Worm (Caenorhabditis elegans) whole organism, early embryonic: ENCODE measurements around the gene acy-1.

ENCODE experiments used
- ama-1 ChIP-seq: fragments of 150-350 bp; optimal IDR thresholded peaks from 2 replicates; lab custom pipeline; 2014
- ceh-36 ChIP-seq: sonication (generic microtip); optimal IDR thresholded peaks from 2 replicates; lab custom pipeline; 2016; ENCODE audit warnings: missing genetic modification characterization, inconsistent platforms, missing compliant biosample characterization
- ets-7 ChIP-seq: sonication (generic microtip); optimal IDR thresholded peaks from 2 replicates; lab custom pipeline; 2016; ENCODE audit warnings: missing genotype, missing genetic modification characterization, missing compliant biosample characterization
- sea-1 ChIP-seq: fragments of 200-800 bp; sonication (Bioruptor generic); conservative IDR thresholded peaks from 2 replicates; pipeline ENCODE4 v1.3.6; 2022; ENCODE audit warnings: missing genetic modification characterization, missing compliant biosample characterization
- tbx-37 ChIP-seq: fragments of 200-800 bp; sonication (Bioruptor generic); conservative IDR thresholded peaks from 2 replicates; pipeline ENCODE4 v1.3.6; 2022; ENCODE audit warnings: missing genetic modification reagents, missing genetic modification characterization, missing compliant biosample characterization

ce11 chrIII:4735443-4735842 is 13.5 kb downstream of the acy-1 start, which contains the start of gene F17C8.7:
- no peak for TF ChIP-seq ets-7 (tag; lab: Kevin White, UChicago)
- no peak for TF ChIP-seq ama-1
- TF ChIP-seq sea-1: no peak
- no peak for TF ChIP-seq tbx-37 (GFP tag; lab: Robert Waterston, UW)
- no peak for TF ChIP-seq ceh-36 (tag; lab: Kevin White, UChicago)
